Worm (Caenorhabditis elegans): ENCODE measurements around the gene F13A7.12.

- TF ChIP-seq nhr-21 (tag; optimal IDR thresholded peaks at IDR 0.05) (no peak), skn-1 (tag; optimal IDR thresholded peaks at IDR 0.05) (peak; percentile 34)
Observed at ce11 chrV:16352282-16352681, 43.6 kb upstream of the F13A7.12 start.

Measured in whole organism, L2 larva.